Fruit fly (Drosophila melanogaster) whole organism, pupa: ENCODE results near the gene morgue.
A peak's percentile ranks its signal among the peaks of the same experiment; 100 is the strongest.

Source experiments
- CG10348 ChIP-seq: fragments of 200-800 bp; sonication (Bioruptor generic); IDR thresholded peaks from 2 replicates; pipeline ENCODE4 v1.3.6; 2022; ENCODE audit warnings: missing biosample characterization, missing genetic modification characterization
- CG12605 ChIP-seq: fragments of 200-800 bp; sonication (Bioruptor generic); IDR thresholded peaks from 2 replicates; pipeline ENCODE4 v1.3.6; 2022; ENCODE audit warnings: missing biosample characterization, missing genetic modification characterization
- CG13204 ChIP-seq: fragments of 200-800 bp; sonication (Bioruptor generic); optimal IDR thresholded peaks from 2 replicates; lab custom pipeline; 2018; ENCODE audit warnings: missing biosample characterization, mild to moderate bottlenecking, missing genetic modification characterization, moderate library complexity
- CG14655 ChIP-seq: fragments of 200-800 bp; sonication (Bioruptor generic); optimal IDR thresholded peaks from 3 replicates; lab custom pipeline; 2017; ENCODE audit warnings: mild to moderate bottlenecking, missing biosample characterization, missing genetic modification reagents, missing genetic modification characterization
- CG15710 ChIP-seq: fragments of 200-800 bp; sonication (Bioruptor generic); optimal IDR thresholded peaks from 2 replicates; lab custom pipeline; 2018; ENCODE audit warnings: missing biosample characterization, mild to moderate bottlenecking, missing genetic modification characterization, moderate library complexity
- CG17806 ChIP-seq: fragments of 200-800 bp; sonication (Bioruptor generic); optimal IDR thresholded peaks from 2 replicates; lab custom pipeline; 2018; ENCODE audit warnings: missing biosample characterization, mild to moderate bottlenecking, missing genetic modification characterization, moderate library complexity
- CG32121 ChIP-seq: fragments of 200-800 bp; sonication (Bioruptor generic); IDR thresholded peaks from 2 replicates; pipeline ENCODE4 v1.3.6; 2022; ENCODE audit warnings: missing biosample characterization, missing genetic modification characterization
- CG34367 ChIP-seq: fragments of 200-800 bp; sonication (Bioruptor generic); optimal IDR thresholded peaks from 2 replicates; lab custom pipeline; 2018; ENCODE audit warnings: missing biosample characterization, mild to moderate bottlenecking, missing genetic modification characterization
- CG4496 ChIP-seq: fragments of 200-800 bp; sonication (Bioruptor generic); IDR thresholded peaks from 3 replicates; pipeline ENCODE4 v1.3.6; 2022; ENCODE audit warnings: missing biosample characterization, missing genetic modification characterization
- CG8159 ChIP-seq: fragments of 200-800 bp; sonication (Bioruptor generic); optimal IDR thresholded peaks from 3 replicates; lab custom pipeline; 2018; ENCODE audit warnings: missing biosample characterization, mild to moderate bottlenecking, missing genetic modification characterization, moderate library complexity
- CG8301 ChIP-seq: fragments of 200-800 bp; sonication (Bioruptor generic); optimal IDR thresholded peaks from 2 replicates; lab custom pipeline; 2018; ENCODE audit warnings: missing biosample characterization, mild to moderate bottlenecking, missing genetic modification characterization
- CG9948 ChIP-seq: fragments of 200-800 bp; sonication (Bioruptor generic); optimal IDR thresholded peaks from 2 replicates; lab custom pipeline; 2018; ENCODE audit warnings: missing biosample characterization, mild to moderate bottlenecking, missing genetic modification characterization, moderate library complexity
- D1 ChIP-seq: fragments of 200-800 bp; sonication (Bioruptor generic); optimal IDR thresholded peaks from 2 replicates; lab custom pipeline; 2018; ENCODE audit warnings: missing biosample characterization, mild to moderate bottlenecking, missing genetic modification characterization, moderate library complexity
- EcR ChIP-seq: fragments of 200-800 bp; sonication (Bioruptor generic); optimal IDR thresholded peaks from 3 replicates; lab custom pipeline; 2019; ENCODE audit warnings: missing biosample characterization, missing genetic modification characterization, mild to moderate bottlenecking, moderate library complexity, missing genetic modification reagents
- Ets98B ChIP-seq: fragments of 200-800 bp; sonication (Bioruptor generic); IDR thresholded peaks from 2 replicates; pipeline ENCODE4 v1.3.6; 2022; ENCODE audit warnings: missing biosample characterization, missing genetic modification characterization
- Pif1A ChIP-seq: fragments of 200-800 bp; sonication (Bioruptor generic); optimal IDR thresholded peaks from 3 replicates; lab custom pipeline; 2016; ENCODE audit warnings: missing biosample characterization, missing genetic modification characterization
- Pif1B ChIP-seq: fragments of 200-800 bp; sonication (Bioruptor generic); optimal IDR thresholded peaks from 3 replicates; lab custom pipeline; 2016; ENCODE audit warnings: missing biosample characterization, missing genetic modification characterization
- Snoo ChIP-seq: fragments of 200-800 bp; sonication (Bioruptor generic); optimal IDR thresholded peaks from 3 replicates; lab custom pipeline; 2017; ENCODE audit warnings: missing biosample characterization, mild to moderate bottlenecking, missing genetic modification characterization, inconsistent platforms
- fd96Ca ChIP-seq: fragments of 200-800 bp; sonication (Bioruptor generic); IDR thresholded peaks from 3 replicates; pipeline ENCODE4 v1.3.6; 2022; ENCODE audit warnings: missing biosample characterization, missing genetic modification characterization
- gl ChIP-seq: fragments of 200-800 bp; sonication (Bioruptor generic); optimal IDR thresholded peaks from 2 replicates; lab custom pipeline; 2018; ENCODE audit warnings: missing biosample characterization, mild to moderate bottlenecking, missing genetic modification characterization
- rn ChIP-seq: fragments of 200-800 bp; sonication (Bioruptor generic); IDR thresholded peaks from 2 replicates; pipeline ENCODE4 v1.3.6; 2022; ENCODE audit warnings: missing biosample characterization, missing genetic modification characterization

Gene morgue

DNA sequence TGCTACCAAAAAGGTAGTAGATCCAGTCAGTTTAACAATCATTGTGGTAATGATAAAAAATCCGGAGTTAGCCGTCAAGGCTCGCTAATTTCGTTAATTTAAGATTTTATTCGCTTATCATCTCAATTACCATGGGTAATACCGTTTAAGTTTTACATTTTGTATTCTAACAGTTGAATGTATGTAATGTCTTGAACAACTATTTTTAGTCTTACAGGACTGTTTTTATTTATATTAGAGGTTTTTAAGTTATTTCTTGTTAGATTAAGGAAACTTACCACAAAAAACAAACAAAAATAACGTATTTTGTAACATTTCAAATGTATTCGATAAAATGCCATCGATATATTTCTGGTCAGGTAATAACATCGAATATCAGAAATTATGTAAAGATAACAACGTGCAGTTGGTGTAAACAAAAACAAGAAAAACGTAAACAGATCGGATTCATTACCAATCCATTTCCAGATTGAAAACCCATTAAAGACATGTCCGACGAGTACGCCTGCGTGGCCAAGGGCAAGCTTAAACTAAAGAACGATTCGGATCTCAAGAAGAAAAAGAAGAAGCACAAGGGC lies 2.4 kb downstream of the morgue start, which contains the start of the genes Sfp24F and CG15432:
Sfp24F (minus strand) TSS at position 51 of the 578 bp plus-strand sequence.
CG15432 (plus strand) TSS at position 311 of the 578 bp plus-strand sequence.
- TF ChIP-seq fd96Ca (GFP tag; lab: Robert Waterston, UW) = no peak
- TF ChIP-seq Snoo (tag; lab: Kevin White, UChicago) = no peak
- no peak for TF ChIP-seq D1 (tag; lab: Kevin White, UChicago)
- no peak for TF ChIP-seq gl
- no peak for TF ChIP-seq CG32121 (GFP tag; lab: Robert Waterston, UW)
- no peak for TF ChIP-seq CG8301 (tag; lab: Kevin White, UChicago)
- TF ChIP-seq CG8159 = no peak
- TF ChIP-seq CG4496 (GFP tag; lab: Robert Waterston, UW) = no peak
- TF ChIP-seq CG12605 (GFP tag; lab: Robert Waterston, UW) = no peak
- TF ChIP-seq CG14655 (GFP tag; lab: Kevin White, UChicago) = no peak
- TF ChIP-seq Ets98B (GFP tag; lab: Robert Waterston, UW) = no peak
- TF ChIP-seq CG17806 (tag; lab: Kevin White, UChicago) = no peak
- no peak for TF ChIP-seq CG13204 (GFP tag; lab: Kevin White, UChicago)
- TF ChIP-seq rn (GFP tag; lab: Robert Waterston, UW) = no peak
- no peak for TF ChIP-seq CG15710
- no peak for TF ChIP-seq Pif1A
- TF ChIP-seq CG34367 (tag; lab: Kevin White, UChicago) = no peak

DNA sequence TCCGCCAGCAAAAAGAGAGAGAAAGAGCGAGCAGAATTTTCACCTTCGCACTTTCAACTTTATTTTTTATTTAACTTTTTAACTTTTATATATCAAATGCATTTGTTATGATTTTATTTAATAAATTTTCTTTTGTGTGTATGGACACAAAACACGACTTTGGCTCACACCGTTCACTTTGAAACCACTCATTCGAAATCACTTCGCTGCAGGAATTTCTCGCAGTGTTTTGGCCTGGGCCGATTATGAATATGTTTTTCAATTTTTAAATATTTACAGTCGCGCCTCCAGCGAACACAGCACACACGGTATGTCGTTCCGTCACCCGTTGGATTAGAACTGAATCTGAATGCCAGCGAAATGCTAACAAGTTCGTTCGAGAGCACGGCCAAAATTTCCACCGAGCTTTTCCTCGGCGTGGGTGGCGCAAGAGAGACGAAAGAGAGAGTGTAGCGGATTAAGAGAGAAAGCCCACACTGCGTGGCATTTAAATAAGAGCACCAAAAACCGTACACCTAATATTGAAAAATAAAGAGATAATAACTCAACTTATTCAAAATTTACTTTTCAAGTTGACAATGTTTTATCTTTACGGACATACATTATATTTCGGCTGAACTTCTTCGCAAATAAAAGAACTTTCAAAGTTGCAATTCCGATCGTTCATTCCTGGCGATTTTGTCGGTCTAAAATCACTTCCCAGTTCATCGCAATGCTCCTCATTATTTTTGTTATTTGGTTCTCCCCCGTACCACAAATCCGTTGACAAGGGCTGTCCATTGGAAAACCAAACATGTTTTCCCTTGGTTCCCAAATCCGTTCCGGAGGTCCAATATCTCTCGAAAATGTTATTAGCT lies 3.4 kb downstream of the morgue start, which contains the start of gene CG15431:
CG15431 (minus strand) TSS at position 402 of the 857 bp plus-strand sequence.
- peak; percentile 35 for TF ChIP-seq CG8159
- no peak for TF ChIP-seq rn (GFP tag; lab: Robert Waterston, UW)
- TF ChIP-seq CG17806 (tag; lab: Kevin White, UChicago) = no peak
- no peak for TF ChIP-seq Snoo (tag; lab: Kevin White, UChicago)
- no peak for TF ChIP-seq CG10348
- peak; percentile 63; the same call in 1 of the 3 replicates for TF ChIP-seq CG4496 (GFP tag; lab: Robert Waterston, UW)
- peak; percentile 41 for TF ChIP-seq Ets98B (GFP tag; lab: Robert Waterston, UW)
- no peak for TF ChIP-seq CG9948 (tag; lab: Kevin White, UChicago)
- TF ChIP-seq CG34367 (tag; lab: Kevin White, UChicago) = no peak
- TF ChIP-seq fd96Ca (GFP tag; lab: Robert Waterston, UW) = peak; percentile 67; the same call in 2 of the 3 replicates
- no peak for TF ChIP-seq CG14655 (GFP tag; lab: Kevin White, UChicago)
- TF ChIP-seq Pif1B = no peak
- no peak for TF ChIP-seq CG13204 (GFP tag; lab: Kevin White, UChicago)
- TF ChIP-seq CG8301 (tag; lab: Kevin White, UChicago) = no peak
- peak; percentile 15; the same call in 1 of the 2 replicates for TF ChIP-seq CG32121 (GFP tag; lab: Robert Waterston, UW)
- no peak for TF ChIP-seq D1 (tag; lab: Kevin White, UChicago)

DNA sequence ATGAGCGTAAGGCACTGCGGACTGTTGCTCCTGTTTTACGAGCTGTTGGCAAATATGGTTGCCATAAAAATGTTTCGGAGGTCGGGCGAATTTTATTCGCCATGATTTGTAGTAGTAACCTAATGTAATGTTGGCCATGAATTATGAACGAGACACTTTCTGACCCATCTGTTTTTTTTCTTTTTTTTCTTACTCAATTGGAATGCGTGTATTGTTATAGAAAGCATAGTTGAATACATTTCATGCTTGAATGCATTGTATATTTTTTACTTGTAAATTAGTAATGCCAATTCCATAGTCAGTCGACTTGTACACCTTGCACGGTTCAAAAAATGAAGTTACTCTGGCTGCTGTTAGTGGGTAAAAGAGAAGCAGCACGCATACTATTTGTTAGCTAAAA lies 7.0 kb downstream of the morgue start, which contains the start of gene CG43056:
CG43056 (plus strand) TSS at position 301 of the 400 bp plus-strand sequence.
- no peak for TF ChIP-seq Ets98B (GFP tag; lab: Robert Waterston, UW)
- TF ChIP-seq CG13204 (GFP tag; lab: Kevin White, UChicago) = no peak
- TF ChIP-seq CG8301 (tag; lab: Kevin White, UChicago) = no peak
- TF ChIP-seq CG12605 (GFP tag; lab: Robert Waterston, UW) = no peak
- TF ChIP-seq CG9948 (tag; lab: Kevin White, UChicago) = no peak
- no peak for TF ChIP-seq CG8159

DNA sequence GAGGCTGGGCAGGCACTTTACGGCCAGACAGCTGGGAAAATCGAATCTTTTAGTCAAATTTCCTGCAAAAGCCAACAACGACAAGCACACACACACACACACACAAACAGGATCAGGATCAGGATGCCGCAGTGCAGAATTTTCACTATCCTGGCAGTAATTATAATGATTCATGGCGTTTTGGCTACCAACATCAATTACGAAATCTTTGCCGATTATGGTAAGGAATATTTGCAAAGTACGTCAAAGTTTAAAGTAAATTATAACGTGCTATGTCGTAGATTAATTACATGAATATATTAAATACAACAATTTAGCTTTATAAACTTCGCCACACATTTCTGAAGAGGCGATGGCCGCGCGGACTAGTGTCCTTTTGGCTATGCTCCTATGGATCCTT lies 10.9 kb downstream of the morgue start, which contains the start of the genes CG34177 and CG34178:
CG34177 (plus strand) TSS at position 301 of the 400 bp plus-strand sequence.
CG34178 (plus strand) TSS at position 301 of the 400 bp plus-strand sequence.
- TF ChIP-seq CG12605 (GFP tag; lab: Robert Waterston, UW) (no peak), gl (no peak), Ets98B (GFP tag; lab: Robert Waterston, UW) (no peak), CG32121 (GFP tag; lab: Robert Waterston, UW) (no peak), CG34367 (tag; lab: Kevin White, UChicago) (no peak), CG8301 (tag; lab: Kevin White, UChicago) (no peak), CG10348 (no peak), fd96Ca (GFP tag; lab: Robert Waterston, UW) (no peak)

DNA sequence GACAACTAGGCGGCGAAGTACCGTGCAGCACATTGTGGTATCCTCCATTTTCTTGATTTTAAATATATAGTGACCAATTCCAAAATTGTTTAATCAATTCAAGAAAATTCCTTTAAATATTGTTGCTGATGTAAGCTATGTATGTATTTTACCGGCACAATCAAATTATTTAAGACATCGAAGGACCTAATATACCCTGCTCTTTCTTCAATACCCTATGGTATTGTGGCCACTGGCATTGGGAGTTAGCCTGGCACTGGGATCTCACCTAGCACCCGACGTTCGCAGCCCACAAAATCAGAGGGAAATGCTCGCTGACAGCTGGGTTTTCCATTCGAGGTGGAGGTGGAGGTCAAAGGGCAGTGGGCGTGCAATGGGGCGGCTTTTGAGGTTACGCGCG lies 22.3 kb downstream of the morgue start:
- TF ChIP-seq Ets98B (GFP tag; lab: Robert Waterston, UW) (no peak), CG32121 (GFP tag; lab: Robert Waterston, UW) (no peak), gl (no peak), Pif1A (no peak), CG12605 (GFP tag; lab: Robert Waterston, UW) (no peak), CG14655 (GFP tag; lab: Kevin White, UChicago) (no peak), CG8159 (no peak), CG17806 (tag; lab: Kevin White, UChicago) (no peak), D1 (tag; lab: Kevin White, UChicago) (no peak), CG9948 (tag; lab: Kevin White, UChicago) (no peak), EcR (no peak), CG15710 (no peak), CG13204 (GFP tag; lab: Kevin White, UChicago) (no peak), CG4496 (GFP tag; lab: Robert Waterston, UW) (no peak)
